Fruit fly (Drosophila melanogaster): ENCODE data around the gene CG17376.

CG17376 gene

DNA sequence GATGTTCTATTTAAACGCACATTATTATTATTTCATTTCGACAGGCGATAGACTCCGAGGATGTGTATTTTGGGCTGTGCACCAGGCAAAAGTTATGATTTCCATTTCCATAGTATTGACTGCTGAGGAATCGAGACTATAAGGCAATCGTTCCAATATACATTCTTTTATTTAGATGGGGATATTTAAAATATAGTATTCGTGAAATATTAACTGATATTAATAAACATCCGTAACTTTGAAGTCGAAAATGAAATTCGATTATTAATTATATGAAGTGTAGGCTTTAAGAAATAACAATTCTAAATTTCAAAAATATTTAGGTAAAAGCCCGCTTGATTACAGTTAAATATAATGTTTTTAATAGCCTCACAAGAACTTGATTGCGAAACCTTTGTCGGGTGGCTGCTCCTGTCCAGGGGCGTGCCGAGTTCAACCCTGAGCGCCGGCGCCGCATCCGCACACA is 29.6 kb upstream of the CG17376 start:
- TF ChIP-seq esn (GFP tag; optimal IDR thresholded peaks at IDR 0.05) (peak; percentile 17), CG3032 (tag; optimal IDR thresholded peaks at IDR 0.05) (no peak), Smox (GFP tag; optimal IDR thresholded peaks at IDR 0.05) (no peak), CG11762 (GFP tag; optimal IDR thresholded peaks at IDR 0.05; ENCODE audit: insufficient read depth) (no peak), CG32006 (GFP tag; optimal IDR thresholded peaks at IDR 0.05) (peak; percentile 5), CG16779 (tag; optimal IDR thresholded peaks at IDR 0.05) (no peak), CG34406 (GFP tag; optimal IDR thresholded peaks at IDR 0.05) (peak; percentile 9), lz (GFP tag; optimal IDR thresholded peaks at IDR 0.05) (no peak), spab (GFP tag; optimal IDR thresholded peaks at IDR 0.05) (peak; percentile 4), CG11294 (GFP tag; IDR thresholded peaks at IDR 0.05) (no peak), fkh (GFP tag; optimal IDR thresholded peaks at IDR 0.05) (no peak), acj6 (GFP tag; optimal IDR thresholded peaks at IDR 0.05) (peak; percentile 0), CG6808 (GFP tag; optimal IDR thresholded peaks at IDR 0.05) (peak; percentile 10), CG3919 (GFP tag; optimal IDR thresholded peaks at IDR 0.05) (peak; percentile 14), Eip78C (GFP tag) (peak; percentile 59), CG11902 (GFP tag; optimal IDR thresholded peaks at IDR 0.05) (no peak)

DNA sequence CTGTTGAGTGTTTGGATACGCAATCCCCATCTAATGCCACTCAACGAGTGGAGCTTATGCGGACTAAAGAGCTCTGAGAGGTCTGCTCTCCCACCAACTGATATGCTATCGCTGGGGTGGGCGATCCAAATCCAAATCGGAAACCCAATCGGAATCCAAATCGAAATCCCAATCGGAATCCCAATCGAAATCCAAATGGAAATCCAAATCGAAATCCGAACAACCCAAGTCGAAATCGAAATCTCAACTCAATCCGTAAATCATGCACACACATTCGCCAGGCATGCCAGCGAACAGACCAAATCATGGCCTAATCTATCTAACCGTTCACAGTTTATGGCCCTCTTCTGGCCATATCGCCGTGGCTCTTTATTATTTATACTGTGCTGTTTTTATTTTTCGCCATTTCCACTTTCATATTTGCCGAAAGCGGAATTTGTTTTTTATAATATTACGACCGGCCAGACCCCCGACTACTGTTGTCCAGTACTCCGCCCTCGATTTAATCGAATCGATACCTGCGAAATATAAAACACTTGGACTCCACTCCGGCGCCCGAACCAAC is 26.9 kb upstream of the CG17376 start:
- TF ChIP-seq Sox15 (GFP tag; optimal IDR thresholded peaks at IDR 0.05) = no peak
- TF ChIP-seq Lpt (GFP tag; optimal IDR thresholded peaks at IDR 0.05) = no peak

DNA sequence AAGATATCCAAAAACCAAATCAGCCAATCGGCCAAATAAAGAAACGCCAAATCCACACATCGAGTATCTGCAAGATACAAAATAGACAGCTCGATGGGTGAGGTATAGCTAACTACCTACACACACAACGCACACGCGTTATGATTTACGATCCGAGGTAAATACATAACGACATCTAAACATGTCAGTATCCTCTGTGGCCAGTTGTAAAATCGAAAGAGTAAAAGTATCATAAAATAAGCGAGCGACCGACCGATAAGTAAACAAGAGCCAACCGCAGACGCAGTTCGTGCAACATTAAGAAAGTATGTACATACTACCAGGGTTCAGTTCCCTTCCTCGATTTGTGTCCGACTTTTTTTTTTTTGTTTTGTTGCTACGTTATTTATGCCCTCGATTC is 25.6 kb upstream of the CG17376 start:
- TF ChIP-seq CG6792 (GFP tag; optimal IDR thresholded peaks at IDR 0.05) (no peak), spab (GFP tag; optimal IDR thresholded peaks at IDR 0.05) (no peak), Hr39 (GFP tag; optimal IDR thresholded peaks at IDR 0.05) (no peak), Sox102F (GFP tag; optimal IDR thresholded peaks at IDR 0.05) (no peak), fkh (GFP tag; optimal IDR thresholded peaks at IDR 0.05) (peak; percentile 50)

DNA sequence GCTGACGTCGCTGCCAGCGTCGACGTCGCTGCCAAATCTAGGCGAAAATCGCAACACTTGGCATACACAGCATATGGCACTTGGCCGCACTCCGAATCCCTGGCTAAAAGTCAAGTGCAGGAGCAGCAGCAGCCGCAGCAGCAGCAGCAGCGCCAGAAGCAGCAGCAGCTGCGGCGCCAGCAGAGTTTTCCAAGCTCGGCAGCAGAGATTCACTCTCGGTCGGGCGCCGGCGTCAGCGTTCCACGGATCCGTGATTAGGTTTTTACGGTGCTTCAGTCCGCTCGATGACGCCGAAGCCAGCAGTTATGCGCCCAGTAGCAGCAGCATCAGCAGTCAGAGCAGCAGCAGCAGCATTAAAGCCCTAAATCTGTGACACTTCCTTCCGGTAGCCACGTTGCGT is 21.4 kb upstream of the CG17376 start:
- no peak for TF ChIP-seq CG7368 (GFP tag; optimal IDR thresholded peaks at IDR 0.05)
- TF ChIP-seq CG8119 (GFP tag; IDR thresholded peaks at IDR 0.05) = no peak
- no peak for TF ChIP-seq Eip93F (GFP tag; optimal IDR thresholded peaks at IDR 0.05)
- no peak for TF ChIP-seq topi (GFP tag; optimal IDR thresholded peaks at IDR 0.05)
- no peak for TF ChIP-seq Ets21C (GFP tag; optimal IDR thresholded peaks at IDR 0.05)
- TF ChIP-seq Hr4 (GFP tag; optimal IDR thresholded peaks at IDR 0.05) = no peak
- TF ChIP-seq lz (GFP tag; optimal IDR thresholded peaks at IDR 0.05) = no peak
- no peak for TF ChIP-seq Eip78C (GFP tag)
- no peak for TF ChIP-seq Lpt (GFP tag; optimal IDR thresholded peaks at IDR 0.05)
- TF ChIP-seq CG9139 (GFP tag; optimal IDR thresholded peaks at IDR 0.05) = no peak
- no peak for TF ChIP-seq CG1621 (tag; optimal IDR thresholded peaks at IDR 0.05)
- TF ChIP-seq CG6854 (GFP tag; optimal IDR thresholded peaks at IDR 0.05) = no peak
- TF ChIP-seq Met (GFP tag; optimal IDR thresholded peaks at IDR 0.05) = no peak
- TF ChIP-seq CG10669 (GFP tag; optimal IDR thresholded peaks at IDR 0.05) = no peak
- TF ChIP-seq ss (GFP tag; optimal IDR thresholded peaks at IDR 0.05) = no peak

DNA sequence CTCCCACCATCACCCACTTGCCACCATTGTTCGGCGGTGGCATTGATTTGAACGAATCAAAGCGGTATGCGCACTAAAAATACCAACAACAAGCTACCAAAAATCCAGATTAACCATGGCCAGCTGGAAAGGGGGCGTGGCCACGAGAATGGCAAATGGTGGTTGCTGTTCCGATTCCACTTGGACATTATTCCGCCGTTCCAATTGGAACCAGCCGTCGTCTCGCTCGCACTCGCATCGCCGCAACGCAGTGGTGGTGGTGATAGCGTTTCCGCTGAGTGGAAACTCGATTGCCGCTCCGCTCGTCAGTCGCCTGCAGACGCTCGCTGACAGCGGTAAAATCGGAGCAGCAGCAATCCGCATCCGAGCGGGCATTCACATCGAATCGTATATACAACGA is 20.9 kb upstream of the CG17376 start, which contains the start of gene sens-2:
Gene sens-2 (plus strand): TSS at position 304 of the 400 bp plus-strand sequence.
- TF ChIP-seq CG15336 (GFP tag; IDR thresholded peaks at IDR 0.05) (no peak), CG34406 (GFP tag; optimal IDR thresholded peaks at IDR 0.05) (peak; percentile 20), fkh (GFP tag; optimal IDR thresholded peaks at IDR 0.05) (no peak), CG7368 (GFP tag; optimal IDR thresholded peaks at IDR 0.05) (peak; percentile 1), Smox (GFP tag; optimal IDR thresholded peaks at IDR 0.05) (no peak), CG6163 (GFP tag; IDR thresholded peaks at IDR 0.05) (peak; percentile 37; the same call in 2 of the 3 replicates)
